Worm (Caenorhabditis elegans): ENCODE data around the gene ari-2.
A peak's percentile ranks its signal among the peaks of the same experiment; 100 is the strongest.

ari-2 gene

ce11 chrIV:5595567-5595966, 44.6 kb downstream of the ari-2 start:
- peak; percentile 23 for TF ChIP-seq hlh-30 (tag; optimal IDR thresholded peaks at IDR 0.05; ENCODE audit: insufficient read depth)
- TF ChIP-seq zip-2 (tag; optimal IDR thresholded peaks at IDR 0.05), result no peak

- no peak for TF ChIP-seq Y75B8A.6 (GFP tag; IDR thresholded peaks at IDR 0.05)
- peak; percentile 26 for TF ChIP-seq rbr-2 (tag; optimal IDR thresholded peaks at IDR 0.05)
- peak in 1 of 2 experiments; percentile 91 for TF ChIP-seq daf-16 (GFP tag; optimal IDR thresholded peaks at IDR 0.05)
- peak; percentile 26 for TF ChIP-seq daf-16 (tag; optimal IDR thresholded peaks at IDR 0.05)
- TF ChIP-seq nhr-28 (tag; optimal IDR thresholded peaks at IDR 0.05), result peak; percentile 71
- 0 out of 2 replicates have a peak, but pooled peaks have one; percentile 22 for TF ChIP-seq dmd-9 (GFP tag; IDR thresholded peaks at IDR 0.05)
- TF ChIP-seq dpl-1 (GFP tag; optimal IDR thresholded peaks at IDR 0.05), result no peak
- TF ChIP-seq hif-1 (tag; optimal IDR thresholded peaks at IDR 0.05), result peak in 1 of 2 experiments; percentile 0
- TF ChIP-seq lin-29 (GFP tag; IDR thresholded peaks at IDR 0.05), result no peak
- no peak for TF ChIP-seq php-3 (GFP tag; IDR thresholded peaks at IDR 0.05)
- peak; percentile 45 for TF ChIP-seq ama-1 (optimal IDR thresholded peaks at IDR 0.05)
These were observed 47.7 kb downstream of the ari-2 start for ce11 chrIV:5598515-5599132.

ce11 chrIV:5600316-5600715, 49.4 kb downstream of the ari-2 start:
- TF ChIP-seq mdl-1 (tag; optimal IDR thresholded peaks at IDR 0.05), result peak; percentile 17 to 52
- TF ChIP-seq nhr-102 (tag; optimal IDR thresholded peaks at IDR 0.05), result no peak
- no peak for TF ChIP-seq F26F4.8 (GFP tag; conservative IDR thresholded peaks at IDR 0.05)
- TF ChIP-seq T20F7.1 (GFP tag; optimal IDR thresholded peaks at IDR 0.05), result no peak
- no peak for TF ChIP-seq snpc-4 (tag; optimal IDR thresholded peaks at IDR 0.05)
- TF ChIP-seq Y48G9A.11 (GFP tag; IDR thresholded peaks at IDR 0.05), result no peak
- TF ChIP-seq Y75B8A.6 (GFP tag; IDR thresholded peaks at IDR 0.05), result no peak
- no peak for TF ChIP-seq lin-39 (tag; optimal IDR thresholded peaks at IDR 0.05)
- no peak for TF ChIP-seq vab-7 (GFP tag; IDR thresholded peaks at IDR 0.05)
- TF ChIP-seq ces-1 (GFP tag; optimal IDR thresholded peaks at IDR 0.05), result no peak
- no peak for TF ChIP-seq nhr-237 (tag; optimal IDR thresholded peaks at IDR 0.05)
- TF ChIP-seq pha-4 (GFP tag; IDR thresholded peaks at IDR 0.05), result no peak
- peak; percentile 59 for TF ChIP-seq pha-4 (tag; optimal IDR thresholded peaks at IDR 0.05)
- TF ChIP-seq hlh-11 (tag; optimal IDR thresholded peaks at IDR 0.05), result peak; percentile 37
- no peak for TF ChIP-seq Y5F2A.4 (GFP tag; optimal IDR thresholded peaks at IDR 0.05)
- no peak for TF ChIP-seq nhr-41 (GFP tag; IDR thresholded peaks at IDR 0.05)
- TF ChIP-seq lsy-2 (tag; optimal IDR thresholded peaks at IDR 0.05), result peak in 1 of 2 experiments; percentile 37
- no peak for TF ChIP-seq nhr-48 (tag; optimal IDR thresholded peaks at IDR 0.05)
- no peak for TF ChIP-seq ctbp-1 (GFP tag; IDR thresholded peaks at IDR 0.05)
- no peak for TF ChIP-seq lim-7 (GFP tag; IDR thresholded peaks at IDR 0.05)
- TF ChIP-seq gei-8 (GFP tag; optimal IDR thresholded peaks at IDR 0.05), result no peak
- TF ChIP-seq F49E8.2 (tag; optimal IDR thresholded peaks at IDR 0.05; ENCODE audit: borderline replicate concordance), result no peak
- peak; percentile 98 for TF ChIP-seq aha-1 (tag)
- TF ChIP-seq fos-1 (tag; optimal IDR thresholded peaks at IDR 0.05), result no peak
- no peak for TF ChIP-seq lin-38 (GFP tag; IDR thresholded peaks at IDR 0.05)
- TF ChIP-seq madf-9 (GFP tag; conservative IDR thresholded peaks at IDR 0.05), result no peak
- TF ChIP-seq cey-2 (tag; optimal IDR thresholded peaks at IDR 0.05; ENCODE audit: borderline replicate concordance, insufficient read depth), result no peak
- peak; percentile 34; the same call in 1 of the 2 replicates for TF ChIP-seq T26A8.4 (GFP tag; IDR thresholded peaks at IDR 0.05)
- no peak for TF ChIP-seq zag-1 (tag; optimal IDR thresholded peaks at IDR 0.05)
- peak; percentile 44 for TF ChIP-seq nhr-6 (tag; optimal IDR thresholded peaks at IDR 0.05)
- TF ChIP-seq snpc-1.2 (GFP tag; IDR thresholded peaks at IDR 0.05), result peak; percentile 47; the same call in 1 of the 2 replicates
- TF ChIP-seq hmg-1.1 (GFP tag; IDR thresholded peaks at IDR 0.05), result peak; percentile 54
- TF ChIP-seq skn-1 (tag; optimal IDR thresholded peaks at IDR 0.05), result no peak
- no peak for TF ChIP-seq ceh-62 (tag; optimal IDR thresholded peaks at IDR 0.05)
- TF ChIP-seq ceh-32 (tag; optimal IDR thresholded peaks at IDR 0.05; ENCODE audit: poor library complexity), result no peak
- no peak for TF ChIP-seq zfp-2 (tag; optimal IDR thresholded peaks at IDR 0.05)

Data from whole organism, L4 larva.